Fruit fly (Drosophila melanogaster) S2 (cell line): ENCODE data around the gene CG16959.

Source experiments
- CG8478 ChIP-seq: fragments of >200 bp; optimal IDR thresholded peaks from 2 replicates; lab custom pipeline; 2018
- CTCF ChIP-seq, 2 experiments: fragments of >200 bp; optimal IDR thresholded peaks; 2 replicates each; lab custom pipeline; 2018

dm6 chr3L:15103988-15104848 lies 20.9 kb downstream of the CG16959 start:
- TF ChIP-seq CTCF (optimal IDR thresholded peaks at IDR 0.05; lab: Kevin White, UChicago), result no peak
- no peak for TF ChIP-seq CG8478 (lab: Kevin White, UChicago)
